Fruit fly (Drosophila melanogaster): ENCODE data around the gene CheB93b.

DNA sequence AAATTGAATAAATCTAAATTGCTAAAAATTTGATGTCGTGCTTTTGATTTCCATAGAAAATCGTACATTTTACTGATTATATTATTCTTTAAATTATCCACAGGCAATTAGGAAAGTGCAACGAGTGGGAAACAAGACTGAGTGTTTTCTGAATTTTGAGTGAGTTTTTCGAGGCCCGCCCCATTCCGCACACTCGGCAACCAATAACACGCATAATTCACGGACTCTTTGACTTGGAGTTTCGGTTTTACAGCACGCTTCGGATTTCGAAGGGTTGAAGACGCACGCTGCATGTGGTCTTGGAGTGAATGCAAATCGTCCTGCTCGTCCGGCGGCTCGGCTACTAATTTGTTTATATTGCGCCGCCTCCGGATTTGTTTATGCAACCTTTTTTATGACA is 16.7 kb upstream of the CheB93b start:
- TF ChIP-seq EcR (GFP tag; optimal IDR thresholded peaks at IDR 0.05) = no peak
- TF ChIP-seq pan (optimal IDR thresholded peaks at IDR 0.05) = no peak
- TF ChIP-seq psq (optimal IDR thresholded peaks at IDR 0.05) = no peak
- no peak for TF ChIP-seq usp (GFP tag; optimal IDR thresholded peaks at IDR 0.05)
